Fruit fly (Drosophila melanogaster) whole organism, embryonic: ENCODE measurements around the gene SkpC.
A peak's percentile ranks its signal among the peaks of the same experiment; 100 is the strongest.

Source experiments
- CG11696 ChIP-seq: fragments of 200-800 bp; sonication (Bioruptor generic); IDR thresholded peaks from 2 replicates; pipeline ENCODE4 v1.3.6; 2022; ENCODE audit warnings: missing biosample characterization, missing genetic modification characterization
- CG15479 ChIP-seq: fragments of 200-800 bp; sonication (Bioruptor generic); optimal IDR thresholded peaks from 3 replicates; lab custom pipeline; 2019; ENCODE audit warnings: missing biosample characterization, mild to moderate bottlenecking, missing genetic modification characterization, moderate library complexity
- CG16863 ChIP-seq: fragments of 200-800 bp; sonication (Bioruptor generic); optimal IDR thresholded peaks from 3 replicates; lab custom pipeline; 2016; ENCODE audit warnings: missing biosample characterization, missing genetic modification characterization
- CG1792 ChIP-seq: fragments of 200-800 bp; sonication (Bioruptor generic); optimal IDR thresholded peaks from 2 replicates; lab custom pipeline; 2016; ENCODE audit warnings: missing biosample characterization, missing genetic modification characterization
- CG1832 ChIP-seq: fragments of 200-800 bp; sonication (Bioruptor generic); optimal IDR thresholded peaks from 2 replicates; lab custom pipeline; 2017; ENCODE audit warnings: missing biosample characterization, mild to moderate bottlenecking, missing genetic modification characterization, inconsistent platforms
- CG2199 ChIP-seq: fragments of 200-800 bp; sonication (Bioruptor generic); IDR thresholded peaks from 3 replicates; pipeline ENCODE4 v1.3.6; 2022; ENCODE audit warnings: missing biosample characterization, missing genetic modification characterization
- CG3847 ChIP-seq: fragments of 200-800 bp; sonication (Bioruptor generic); IDR thresholded peaks from 2 replicates; pipeline ENCODE4 v1.3.6; 2022; ENCODE audit warnings: missing biosample characterization, missing genetic modification characterization
- CG4282 ChIP-seq: fragments of 200-800 bp; sonication (Bioruptor generic); optimal IDR thresholded peaks from 2 replicates; lab custom pipeline; 2016; ENCODE audit warnings: missing biosample characterization, missing genetic modification characterization
- CG6813 ChIP-seq: fragments of 200-800 bp; sonication (Bioruptor generic); optimal IDR thresholded peaks from 2 replicates; lab custom pipeline; 2017; ENCODE audit warnings: missing biosample characterization, missing genetic modification characterization, mild to moderate bottlenecking, moderate library complexity, missing genetic modification reagents
- CG8478 ChIP-seq: fragments of >200 bp; optimal IDR thresholded peaks from 2 replicates; lab custom pipeline; 2018
- CG9932 ChIP-seq: fragments of 200-800 bp; sonication (Bioruptor generic); IDR thresholded peaks from 2 replicates; pipeline ENCODE4 v1.3.6; 2022; ENCODE audit warnings: missing biosample characterization, missing genetic modification characterization
- CTCF ChIP-seq: fragments of 200-800 bp; sonication (Bioruptor generic); optimal IDR thresholded peaks from 2 replicates; lab custom pipeline; 2017; ENCODE audit warnings: missing biosample characterization, mild to moderate bottlenecking, missing genetic modification characterization, moderate library complexity
- Deaf1 ChIP-seq: fragments of 200-800 bp; optimal IDR thresholded peaks from 3 replicates; lab custom pipeline; 2019; ENCODE audit warnings: missing biosample characterization, mild to moderate bottlenecking, missing genetic modification characterization, moderate library complexity
- Dp ChIP-seq: fragments of 200-800 bp; sonication (Bioruptor generic); optimal IDR thresholded peaks from 2 replicates; lab custom pipeline; 2018; ENCODE audit warnings: missing biosample characterization, mild to moderate bottlenecking, missing genetic modification characterization, moderate library complexity
- E2f2 ChIP-seq: fragments of 200-800 bp; sonication (Bioruptor generic); IDR thresholded peaks from 2 replicates; pipeline ENCODE4 v1.3.6; 2022; ENCODE audit warnings: missing biosample characterization, missing genetic modification characterization
- Ets97D ChIP-seq: fragments of 200-800 bp; sonication (Bioruptor generic); optimal IDR thresholded peaks from 3 replicates; lab custom pipeline; 2016; ENCODE audit warnings: missing biosample characterization, missing genetic modification characterization
- HLH4C ChIP-seq: fragments of 200-800 bp; sonication (Bioruptor generic); IDR thresholded peaks from 3 replicates; pipeline ENCODE4 v1.3.6; 2022; ENCODE audit warnings: missing biosample characterization, missing genetic modification characterization; ENCODE audit not compliant: partially characterized antibody
- Lpt ChIP-seq: fragments of >200 bp; optimal IDR thresholded peaks from 2 replicates; lab custom pipeline; 2018; ENCODE audit warnings: missing biosample characterization, missing genetic modification characterization
- Mes4 ChIP-seq: fragments of 200-800 bp; sonication (Bioruptor generic); optimal IDR thresholded peaks from 2 replicates; lab custom pipeline; 2016; ENCODE audit warnings: missing biosample characterization, missing genetic modification characterization
- Pdp1 ChIP-seq, 2 experiments: fragments of 200-800 bp; sonication (Bioruptor generic); optimal IDR thresholded peaks; 3 replicates each; lab custom pipeline; 2016; ENCODE audit warnings: missing biosample characterization in 2 of 2, missing genetic modification characterization in 2 of 2, mild to moderate bottlenecking in 1 of 2, moderate library complexity in 1 of 2
- Stat92E ChIP-seq, 3 experiments: fragments of >200 bp in 2 of 3; fragments of 200-800 bp in 1 of 3; sonication (Bioruptor generic) in 1 of 3; optimal IDR thresholded peaks; 2 replicates each; lab custom pipeline; 2017 to 2019; ENCODE audit warnings: missing biosample characterization in 3 of 3, missing genetic modification characterization in 3 of 3, mild to moderate bottlenecking in 1 of 3, moderate library complexity in 1 of 3
- Trl ChIP-seq, 3 experiments: fragments of >200 bp in 2 of 3; fragments of 200-800 bp in 1 of 3; sonication (Bioruptor generic) in 1 of 3; optimal IDR thresholded peaks; 2 replicates in 1 of 3; 3 replicates in 2 of 3; lab custom pipeline; 2016 to 2017; ENCODE audit warnings: missing biosample characterization in 1 of 3, missing genetic modification characterization in 1 of 3
- abd-A ChIP-seq: fragments of 200-800 bp; sonication (Bioruptor generic); optimal IDR thresholded peaks from 3 replicates; lab custom pipeline; 2019; ENCODE audit warnings: missing biosample characterization, mild to moderate bottlenecking, missing genetic modification characterization, moderate library complexity
- al ChIP-seq: fragments of 200-800 bp; sonication (Bioruptor generic); IDR thresholded peaks from 2 replicates; pipeline ENCODE4 v1.3.6; 2022; ENCODE audit warnings: missing biosample characterization, missing genetic modification characterization
- chif ChIP-seq, 2 experiments: fragments of 200-800 bp; sonication (Bioruptor generic); optimal IDR thresholded peaks; 3 replicates each; lab custom pipeline; 2016; ENCODE audit warnings: missing biosample characterization in 2 of 2, missing genetic modification characterization in 2 of 2
- da ChIP-seq: fragments of 200-800 bp; sonication (Bioruptor generic); optimal IDR thresholded peaks from 2 replicates; lab custom pipeline; 2016; ENCODE audit warnings: missing biosample characterization, missing genetic modification characterization
- fd96Cb ChIP-seq: fragments of 200-800 bp; sonication (Bioruptor generic); optimal IDR thresholded peaks from 2 replicates; lab custom pipeline; 2018; ENCODE audit warnings: missing biosample characterization, mild to moderate bottlenecking, missing genetic modification characterization, moderate library complexity
- h ChIP-seq: fragments of >200 bp; optimal IDR thresholded peaks from 2 replicates; lab custom pipeline; 2017
- hb ChIP-seq: fragments of 200-800 bp; sonication (Bioruptor generic); IDR thresholded peaks from 3 replicates; pipeline ENCODE4 v1.3.6; 2022; ENCODE audit warnings: missing biosample characterization, missing genetic modification characterization; ENCODE audit not compliant: partially characterized antibody
- maf-S ChIP-seq: fragments of 200-800 bp; sonication (Bioruptor generic); optimal IDR thresholded peaks from 2 replicates; lab custom pipeline; 2016; ENCODE audit warnings: missing biosample characterization, missing genetic modification characterization
- prd ChIP-seq, 3 experiments: fragments of >200 bp in 2 of 3; fragments of 200-800 bp in 1 of 3; sonication (Bioruptor generic) in 1 of 3; optimal IDR thresholded peaks in 2 of 3; IDR thresholded peaks in 1 of 3; 2 replicates in 2 of 3; 3 replicates in 1 of 3; pipeline versions ENCODE4 v1.3.6 to Lab custom; 2017 to 2022; ENCODE audit warnings: missing biosample characterization in 1 of 3, missing genetic modification characterization in 1 of 3
- pros ChIP-seq: fragments of 200-800 bp; sonication (Bioruptor generic); optimal IDR thresholded peaks from 3 replicates; lab custom pipeline; 2019; ENCODE audit warnings: missing biosample characterization, mild to moderate bottlenecking, missing genetic modification characterization, moderate library complexity
- ranshi ChIP-seq: fragments of 200-800 bp; sonication (Bioruptor generic); IDR thresholded peaks from 2 replicates; pipeline ENCODE4 v1.3.6; 2022; ENCODE audit warnings: missing biosample characterization, missing genetic modification characterization
- sqz ChIP-seq: fragments of 200-800 bp; sonication (Bioruptor generic); optimal IDR thresholded peaks from 3 replicates; lab custom pipeline; 2018; ENCODE audit warnings: missing biosample characterization, mild to moderate bottlenecking, missing genetic modification characterization
- tll ChIP-seq, 2 experiments: fragments of 200-800 bp in 1 of 2; fragments of >200 bp in 1 of 2; sonication (Bioruptor generic) in 1 of 2; optimal IDR thresholded peaks; 2 replicates each; lab custom pipeline; 2017 to 2019; ENCODE audit warnings: missing biosample characterization in 2 of 2, missing genetic modification characterization in 2 of 2, mild to moderate bottlenecking in 1 of 2, moderate library complexity in 1 of 2
- twi ChIP-seq: fragments of 200-800 bp; optimal IDR thresholded peaks from 2 replicates; lab custom pipeline; 2019; ENCODE audit warnings: missing biosample characterization, mild to moderate bottlenecking, missing genetic modification characterization, moderate library complexity
- wdn ChIP-seq: fragments of 200-800 bp; sonication (Bioruptor generic); IDR thresholded peaks from 2 replicates; pipeline ENCODE4 v1.3.6; 2022; ENCODE audit warnings: missing biosample characterization, missing genetic modification characterization
- zf30C ChIP-seq: fragments of 200-800 bp; sonication (Bioruptor generic); optimal IDR thresholded peaks from 3 replicates; lab custom pipeline; 2018; ENCODE audit warnings: missing biosample characterization, mild to moderate bottlenecking, missing genetic modification characterization

The SkpC gene

DNA sequence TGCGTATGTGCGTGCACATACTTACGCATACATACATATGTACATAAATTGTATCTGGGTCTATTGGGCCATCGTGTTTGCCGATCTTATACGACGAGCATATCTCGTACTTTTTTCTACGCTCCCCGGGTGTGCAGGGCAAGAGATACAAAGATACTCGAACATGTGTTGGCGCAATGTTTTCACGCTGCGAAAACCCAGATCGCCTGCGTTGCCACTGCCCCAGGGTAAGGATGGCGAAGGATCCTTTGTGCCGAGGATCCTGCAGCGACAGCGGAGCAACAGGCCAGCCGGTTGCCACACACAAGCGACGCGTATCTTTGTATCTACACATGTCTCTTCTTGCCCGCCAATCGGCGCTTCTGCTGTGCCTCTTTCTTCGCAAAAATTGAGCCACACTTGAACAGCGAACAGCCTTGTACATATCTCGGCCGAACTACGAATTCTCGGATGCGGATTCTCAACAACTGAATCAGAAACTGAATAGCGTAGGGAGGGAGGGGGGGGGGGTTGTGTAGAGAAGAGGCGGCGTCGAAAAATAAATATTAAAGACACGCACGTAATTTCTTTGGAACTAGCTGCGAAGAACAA, 40.7 kb upstream of the SkpC start (continued):
- TF ChIP-seq Deaf1 (tag; lab: Kevin White, UChicago) (peak; percentile 21), chif (GFP tag; optimal IDR thresholded peaks at IDR 0.05; lab: Kevin White, UChicago) (no peak), abd-A (tag; lab: Kevin White, UChicago) (no peak), twi (tag; lab: Kevin White, UChicago) (peak; percentile 97), CG3847 (GFP tag; lab: Robert Waterston, UW) (no peak), ranshi (GFP tag; lab: Robert Waterston, UW) (no peak), CG4282 (no peak), Stat92E (GFP tag; optimal IDR thresholded peaks at IDR 0.05; lab: Kevin White, UChicago) (peak in 1 of 3 experiments; percentile 35), CG9932 (GFP tag; lab: Robert Waterston, UW) (no peak), CG11696 (GFP tag; lab: Robert Waterston, UW) (no peak), maf-S (GFP tag; lab: Kevin White, UChicago) (no peak), Ets97D (no peak), pros (peak; percentile 23), CG6813 (GFP tag; lab: Kevin White, UChicago) (no peak), h (lab: Kevin White, UChicago) (no peak), CG15479 (peak; percentile 97), fd96Cb (tag; lab: Kevin White, UChicago) (no peak), Pdp1 (GFP tag; optimal IDR thresholded peaks at IDR 0.05; lab: Kevin White, UChicago) (no peak), HLH4C (GFP tag; lab: Robert Waterston, UW) (no peak), CG1792 (no peak)

DNA sequence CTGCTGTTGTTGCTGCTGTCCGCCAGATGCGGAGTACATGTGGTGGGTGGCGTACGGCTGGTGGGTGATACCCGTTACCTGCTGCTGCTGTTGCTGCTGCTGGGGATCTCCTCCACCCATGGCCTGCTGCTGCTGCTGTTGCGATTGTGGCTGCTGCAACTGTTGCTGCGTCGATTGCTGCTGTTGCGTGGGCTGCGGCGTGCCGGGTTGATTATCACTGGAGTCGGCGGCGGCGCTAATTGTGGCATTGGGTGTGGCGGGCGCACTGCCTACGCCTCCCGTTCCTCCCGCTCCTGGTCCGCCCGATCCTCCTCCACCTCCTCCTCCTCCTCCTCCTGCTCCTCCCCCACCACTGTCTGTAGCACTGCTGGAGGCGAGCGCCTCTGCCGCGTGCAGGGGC, 34.0 kb upstream of the SkpC start:
- no peak for TF ChIP-seq Dp (GFP tag; lab: Kevin White, UChicago)
- no peak for TF ChIP-seq prd (optimal IDR thresholded peaks at IDR 0.05; lab: Kevin White, UChicago)
- TF ChIP-seq prd (GFP tag; IDR thresholded peaks at IDR 0.05; lab: Robert Waterston, UW): peak; percentile 5; the same call in 1 of the 3 replicates
- no peak for TF ChIP-seq tll (GFP tag; optimal IDR thresholded peaks at IDR 0.05; lab: Kevin White, UChicago)
- TF ChIP-seq E2f2 (GFP tag; lab: Robert Waterston, UW): no peak
- TF ChIP-seq CTCF (GFP tag; lab: Kevin White, UChicago): no peak
- TF ChIP-seq CG16863 (GFP tag; lab: Kevin White, UChicago): no peak
- TF ChIP-seq wdn (GFP tag; lab: Robert Waterston, UW): no peak
- peak; percentile 61 for TF ChIP-seq CG8478

DNA sequence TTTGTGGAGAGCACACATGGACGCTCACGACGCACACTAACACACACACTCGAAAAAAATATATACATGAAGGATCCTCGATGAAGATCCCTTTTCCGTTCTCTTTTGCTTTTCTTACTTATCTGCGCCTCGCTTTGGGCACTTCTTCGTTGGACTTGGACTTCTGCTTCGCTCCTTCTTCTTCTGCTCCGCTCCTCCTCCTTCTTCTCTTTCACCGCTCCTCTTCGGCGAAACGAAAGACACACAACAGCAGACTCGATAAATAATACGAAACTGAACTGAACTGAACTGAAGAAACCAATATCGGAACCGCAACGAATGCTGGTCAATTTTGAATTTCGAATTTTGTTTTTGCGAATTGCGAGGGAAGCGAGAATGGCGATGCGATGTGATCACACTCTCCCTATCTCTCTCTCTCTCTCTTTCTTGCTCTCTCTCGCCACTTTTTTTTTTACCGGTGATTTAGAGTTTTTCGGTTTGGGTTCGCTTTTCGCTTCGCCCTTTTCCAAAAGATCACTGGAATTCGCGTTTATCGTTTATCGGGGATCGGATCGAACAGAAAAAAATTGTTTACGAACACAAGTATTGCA, 33.0 kb upstream of the SkpC start:
- TF ChIP-seq Trl (optimal IDR thresholded peaks at IDR 0.05; lab: Kevin White, UChicago) (peak in 1 of 2 experiments; percentile 17), Trl (GFP tag; optimal IDR thresholded peaks at IDR 0.05; lab: Kevin White, UChicago) (no peak), sqz (GFP tag; lab: Kevin White, UChicago) (peak; percentile 44), CG15479 (peak; percentile 50), CG1832 (GFP tag; lab: Kevin White, UChicago) (peak; percentile 25), maf-S (GFP tag; lab: Kevin White, UChicago) (no peak), hb (GFP tag; lab: Robert Waterston, UW) (no peak), al (no peak), zf30C (GFP tag; lab: Kevin White, UChicago) (peak; percentile 43), da (GFP tag; lab: Kevin White, UChicago) (no peak), CG2199 (GFP tag; lab: Robert Waterston, UW) (no peak), Lpt (no peak), Mes4 (no peak)
- TF ChIP-seq, all 482 proteins: peak for 5
